Fruit fly (Drosophila melanogaster): ENCODE measurements around the gene CG4815.
A peak's percentile ranks its signal among the peaks of the same experiment; 100 is the strongest.

Gene CG4815

DNA sequence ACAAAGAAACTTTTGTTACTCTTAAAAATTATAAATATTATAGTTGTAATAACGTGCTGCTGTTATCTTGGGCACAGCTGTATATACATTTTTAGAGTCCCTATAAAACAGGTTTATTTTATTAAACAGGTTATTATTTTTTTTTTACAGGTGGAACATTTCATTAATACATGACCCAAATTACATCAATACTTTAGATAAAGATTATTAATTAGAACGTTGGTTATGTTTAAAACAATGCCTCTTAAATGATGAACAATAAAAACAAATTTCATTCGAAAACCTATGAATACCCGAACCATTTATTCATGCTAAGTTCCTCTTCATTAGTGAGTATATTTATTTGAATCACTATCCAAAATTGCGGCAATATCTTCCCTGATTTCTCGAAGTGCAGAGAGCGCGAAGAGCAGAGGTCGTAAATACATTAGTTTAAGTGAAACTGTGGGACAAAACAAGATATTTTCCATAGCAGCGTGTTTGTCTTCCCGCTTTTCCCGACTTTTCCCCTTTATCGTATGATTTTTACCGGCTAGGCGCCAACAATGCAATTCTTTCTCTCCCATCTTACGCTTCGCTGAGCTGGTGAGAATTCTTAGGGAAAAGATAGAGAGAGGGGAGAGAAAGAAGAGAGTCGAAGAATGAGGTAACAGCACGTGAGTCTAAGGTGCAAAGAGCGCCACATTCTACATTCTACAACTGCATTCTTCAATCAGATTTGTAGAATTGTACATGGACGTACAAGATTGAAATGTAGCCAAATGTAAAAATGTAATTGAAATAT is 1.7 kb downstream of the CG4815 start (continued):
- TF ChIP-seq Deaf1 (tag; optimal IDR thresholded peaks at IDR 0.05): no peak
- TF ChIP-seq Ravus (GFP tag; IDR thresholded peaks at IDR 0.05): no peak
- TF ChIP-seq bab2 (GFP tag; optimal IDR thresholded peaks at IDR 0.05): no peak
- peak; percentile 9 for TF ChIP-seq Camta (GFP tag; optimal IDR thresholded peaks at IDR 0.05)
- TF ChIP-seq Opbp (GFP tag; IDR thresholded peaks at IDR 0.05; ENCODE audit: partially characterized antibody): no peak
- TF ChIP-seq prd (optimal IDR thresholded peaks at IDR 0.05): no peak
- peak; percentile 53; the same call in 2 of the 3 replicates for TF ChIP-seq prd (GFP tag; IDR thresholded peaks at IDR 0.05)
- TF ChIP-seq Dbx (GFP tag; IDR thresholded peaks at IDR 0.05): peak; percentile 61; the same call in 1 of the 3 replicates
- TF ChIP-seq Side (GFP tag; optimal IDR thresholded peaks at IDR 0.05): peak; percentile 6
- TF ChIP-seq Mrtf (GFP tag; IDR thresholded peaks at IDR 0.05): peak; percentile 38; the same call in 1 of the 3 replicates
- TF ChIP-seq CG3281 (GFP tag; optimal IDR thresholded peaks at IDR 0.05): peak; percentile 38
- TF ChIP-seq CG12659 (GFP tag; optimal IDR thresholded peaks at IDR 0.05): peak; percentile 27
- TF ChIP-seq CG18476 (GFP tag; optimal IDR thresholded peaks at IDR 0.05): no peak
- peak; percentile 24; the same call in 1 of the 3 replicates for TF ChIP-seq CG14050 (GFP tag; IDR thresholded peaks at IDR 0.05)
- TF ChIP-seq CG16813 (GFP tag; IDR thresholded peaks at IDR 0.05; ENCODE audit: partially characterized antibody): no peak
- peak; percentile 11 for TF ChIP-seq CG4820 (GFP tag; optimal IDR thresholded peaks at IDR 0.05)
- peak; percentile 44; the same call in 2 of the 3 replicates for TF ChIP-seq zfh1 (GFP tag; IDR thresholded peaks at IDR 0.05)
- TF ChIP-seq chif (GFP tag; optimal IDR thresholded peaks at IDR 0.05): peak in 1 of 2 experiments; percentile 53
- peak; percentile 56 for TF ChIP-seq mam (GFP tag; optimal IDR thresholded peaks at IDR 0.05)
- TF ChIP-seq ranshi (GFP tag; IDR thresholded peaks at IDR 0.05): peak; percentile 11; the same call in 1 of the 2 replicates
- peak; percentile 32 for TF ChIP-seq org-1 (GFP tag; optimal IDR thresholded peaks at IDR 0.05)
- TF ChIP-seq pho (GFP tag; optimal IDR thresholded peaks at IDR 0.05): peak; percentile 7
- 0 out of 2 replicates have a peak, but pooled peaks have one; percentile 6 for TF ChIP-seq stc (GFP tag; IDR thresholded peaks at IDR 0.05)
- no peak for TF ChIP-seq inv (GFP tag; IDR thresholded peaks at IDR 0.05; ENCODE audit: partially characterized antibody)
- no peak for TF ChIP-seq CG7987 (GFP tag; optimal IDR thresholded peaks at IDR 0.05)
- TF ChIP-seq Sox102F (GFP tag; optimal IDR thresholded peaks at IDR 0.05): peak; percentile 4
- no peak for TF ChIP-seq CG4617 (GFP tag; optimal IDR thresholded peaks at IDR 0.05; ENCODE audit: borderline replicate concordance)
- TF ChIP-seq NFAT (GFP tag; IDR thresholded peaks at IDR 0.05): peak; percentile 64
- no peak for TF ChIP-seq slp2 (GFP tag; optimal IDR thresholded peaks at IDR 0.05)
- no peak for TF ChIP-seq ttk (GFP tag; IDR thresholded peaks at IDR 0.05)
- no peak for TF ChIP-seq sima (GFP tag; optimal IDR thresholded peaks at IDR 0.05)
- TF ChIP-seq CG32532 (GFP tag; IDR thresholded peaks at IDR 0.05): peak; percentile 71
- TF ChIP-seq CG11504 (tag; optimal IDR thresholded peaks at IDR 0.05): peak; percentile 54
- TF ChIP-seq CG11085 (GFP tag; IDR thresholded peaks at IDR 0.05): peak; percentile 55
- TF ChIP-seq unpg (GFP tag; optimal IDR thresholded peaks at IDR 0.05): peak; percentile 25
- peak; percentile 35; the same call in 1 of the 2 replicates for TF ChIP-seq CG6272 (GFP tag; IDR thresholded peaks at IDR 0.05)
- TF ChIP-seq CG3847 (GFP tag; IDR thresholded peaks at IDR 0.05): peak; percentile 54
- no peak for TF ChIP-seq CG4282 (GFP tag; optimal IDR thresholded peaks at IDR 0.05)
- TF ChIP-seq lola (GFP tag; optimal IDR thresholded peaks at IDR 0.05): no peak
- no peak for TF ChIP-seq CG8290 (GFP tag; optimal IDR thresholded peaks at IDR 0.05)
- TF ChIP-seq CG8290 (tag; optimal IDR thresholded peaks at IDR 0.05): peak in 1 of 2 experiments; percentile 51
- TF ChIP-seq CG4424 (GFP tag; optimal IDR thresholded peaks at IDR 0.05): peak; percentile 60
- no peak for TF ChIP-seq usp (GFP tag; optimal IDR thresholded peaks at IDR 0.05)
- TF ChIP-seq scrt (GFP tag; optimal IDR thresholded peaks at IDR 0.05): no peak
- no peak for TF ChIP-seq CG12071 (GFP tag; optimal IDR thresholded peaks at IDR 0.05)
- TF ChIP-seq tin (GFP tag; optimal IDR thresholded peaks at IDR 0.05): peak; percentile 12
- no peak for TF ChIP-seq CG5245 (GFP tag; optimal IDR thresholded peaks at IDR 0.05)
- TF ChIP-seq CG10274 (GFP tag; optimal IDR thresholded peaks at IDR 0.05): no peak
- no peak; the same call in 1 of the 2 replicates for TF ChIP-seq Oaz (GFP tag; IDR thresholded peaks at IDR 0.05)
- peak; percentile 15 for TF ChIP-seq PHDP (tag; optimal IDR thresholded peaks at IDR 0.05)
